Fruit fly (Drosophila melanogaster) whole organism, adult: ENCODE results near the gene Apl.

Experiments
- CG33017 ChIP-seq: fragments of 200-800 bp; sonication (Bioruptor generic); optimal IDR thresholded peaks from 2 replicates; lab custom pipeline; 2018; ENCODE audit warnings: missing biosample characterization, mild to moderate bottlenecking, missing genetic modification characterization, moderate library complexity
- Crg-1 ChIP-seq: fragments of 200-800 bp; sonication (Bioruptor generic); optimal IDR thresholded peaks from 2 replicates; lab custom pipeline; 2016; ENCODE audit warnings: missing biosample characterization, missing genetic modification characterization
- Mnt ChIP-seq: fragments of 200-800 bp; sonication (Bioruptor generic); optimal IDR thresholded peaks from 2 replicates; lab custom pipeline; 2016; ENCODE audit warnings: missing biosample characterization, mild to moderate bottlenecking, missing genetic modification characterization
- cnc ChIP-seq, 2 experiments: fragments of >200 bp; optimal IDR thresholded peaks; 2 replicates each; lab custom pipeline; 2017
- kay ChIP-seq: fragments of 200-800 bp; sonication (Bioruptor generic); peaks from one replicate; lab custom pipeline; 2016; ENCODE audit warnings: missing biosample characterization, missing genetic modification characterization, borderline replicate concordance
- ovo ChIP-seq: fragments of 200-800 bp; sonication (Bioruptor generic); optimal IDR thresholded peaks from 2 replicates; lab custom pipeline; 2016; ENCODE audit warnings: missing biosample characterization, missing genetic modification characterization
- pad ChIP-seq: fragments of 200-800 bp; sonication (Bioruptor generic); optimal IDR thresholded peaks from 3 replicates; lab custom pipeline; 2017; ENCODE audit warnings: missing biosample characterization, missing genetic modification characterization, mild to moderate bottlenecking, moderate library complexity, missing genetic modification reagents
- toe ChIP-seq: fragments of 200-800 bp; sonication (Bioruptor generic); optimal IDR thresholded peaks from 2 replicates; lab custom pipeline; 2016; ENCODE audit warnings: missing biosample characterization, missing genetic modification characterization

- no peak for TF ChIP-seq cnc (optimal IDR thresholded peaks at IDR 0.05; lab: Kevin White, UChicago)
- TF ChIP-seq toe (GFP tag; lab: Kevin White, UChicago) = no peak
- no peak for TF ChIP-seq Crg-1
- no peak for TF ChIP-seq ovo
- TF ChIP-seq CG33017 = no peak
- no peak for TF ChIP-seq Mnt (GFP tag; lab: Kevin White, UChicago)
- no peak for TF ChIP-seq pad
- TF ChIP-seq kay (GFP tag; lab: Kevin White, UChicago) = no peak
These were observed 50.5 kb downstream of the Apl start for dm6 chr3L:16645323-16645982.
